Worm (Caenorhabditis elegans) whole organism, L2 larva: ENCODE data around the gene ugt-16.

Source experiments
- ZK546.5 ChIP-seq: sonication (generic microtip); optimal IDR thresholded peaks from 2 replicates; lab custom pipeline; 2017; ENCODE audit warnings: missing biosample characterization, missing genetic modification characterization
- lin-13 ChIP-seq: fragments of 150-350 bp; optimal IDR thresholded peaks from 2 replicates; lab custom pipeline; 2014; ENCODE audit warnings: missing biosample characterization, missing genetic modification reagents, missing genetic modification characterization
- unc-62 ChIP-seq: fragments of 150-350 bp; optimal IDR thresholded peaks from 2 replicates; lab custom pipeline; 2014; ENCODE audit warnings: missing biosample characterization, missing genetic modification reagents, missing genetic modification characterization
- ztf-11 ChIP-seq: sonication (generic microtip); optimal IDR thresholded peaks from 2 replicates; lab custom pipeline; 2017; ENCODE audit warnings: missing biosample characterization, missing genetic modification characterization

DNA sequence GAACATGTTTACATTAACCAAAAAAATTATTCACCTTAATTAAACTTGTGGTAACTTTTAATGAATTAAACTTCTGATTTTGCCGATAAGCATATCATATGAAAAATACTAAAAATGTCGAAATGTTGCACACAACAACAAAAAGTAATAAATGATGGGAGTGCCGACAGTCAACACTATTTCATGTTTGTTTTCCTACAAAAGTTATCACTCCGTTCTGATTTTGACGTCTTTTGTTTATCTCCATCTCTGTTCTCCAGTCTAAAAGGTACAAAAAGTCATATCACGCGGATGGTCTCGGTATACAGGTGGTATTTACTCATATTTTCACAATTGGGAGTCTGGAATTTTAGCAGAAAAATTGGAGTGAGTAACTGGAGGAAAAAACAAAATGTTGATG lies 9.4 kb upstream of the ugt-16 start:
- TF ChIP-seq unc-62 (GFP tag; lab: Kevin White, UChicago) (no peak), lin-13 (GFP tag; lab: Kevin White, UChicago) (no peak), ztf-11 (no peak), ZK546.5 (tag; lab: Kevin White, UChicago) (no peak)
